Worm (Caenorhabditis elegans) whole organism, L3 larva: ENCODE measurements around the gene islo-1.

Experiments used
- R02D3.7 ChIP-seq: fragments of 150-350 bp; optimal IDR thresholded peaks from 2 replicates; lab custom pipeline; 2014; ENCODE audit warnings: missing biosample characterization, missing genetic modification characterization
- ZK546.5 ChIP-seq: sonication (generic microtip); optimal IDR thresholded peaks from 2 replicates; lab custom pipeline; 2017; ENCODE audit warnings: missing biosample characterization, missing genetic modification characterization
- ama-1 ChIP-seq: fragments of 150-350 bp; optimal IDR thresholded peaks from 2 replicates; lab custom pipeline; 2018
- ceh-28 ChIP-seq: fragments of 150-350 bp; optimal IDR thresholded peaks from 2 replicates; lab custom pipeline; 2014; ENCODE audit warnings: missing biosample characterization, missing genetic modification reagents, missing genetic modification characterization
- ceh-82 ChIP-seq: fragments of 150-350 bp; optimal IDR thresholded peaks from 2 replicates; lab custom pipeline; 2014; ENCODE audit warnings: missing biosample characterization, missing genetic modification characterization
- egl-27 ChIP-seq: sonication (generic microtip); optimal IDR thresholded peaks from 4 replicates; lab custom pipeline; 2017; ENCODE audit warnings: missing biosample characterization, missing genetic modification reagents, missing genetic modification characterization
- egl-5 ChIP-seq: fragments of 150-350 bp; optimal IDR thresholded peaks from 2 replicates; lab custom pipeline; 2017; ENCODE audit warnings: missing biosample characterization, missing genetic modification reagents, missing genetic modification characterization, inconsistent platforms
- elt-1 ChIP-seq: fragments of 150-350 bp; optimal IDR thresholded peaks from 2 replicates; lab custom pipeline; 2014; ENCODE audit warnings: missing biosample characterization, missing genetic modification characterization
- elt-2 ChIP-seq: sonication (generic microtip); optimal IDR thresholded peaks from 2 replicates; lab custom pipeline; 2016; ENCODE audit warnings: missing genetic modification reagents, mild to moderate bottlenecking, missing genetic modification characterization, missing compliant biosample characterization
- eor-1 ChIP-seq, 2 experiments: fragments of 150-350 bp; optimal IDR thresholded peaks; 2 replicates each; lab custom pipeline; 2014 to 2018; ENCODE audit warnings: missing biosample characterization in 2 of 2, missing genetic modification characterization in 2 of 2
- fkh-10 ChIP-seq: sonication (generic microtip); optimal IDR thresholded peaks from 2 replicates; lab custom pipeline; 2017; ENCODE audit warnings: missing biosample characterization, missing genetic modification reagents, missing genetic modification characterization
- fkh-2 ChIP-seq: fragments of 150-350 bp; optimal IDR thresholded peaks from 2 replicates; lab custom pipeline; 2014; ENCODE audit warnings: missing biosample characterization, missing genetic modification reagents, missing genetic modification characterization
- jun-1 ChIP-seq: fragments of 150-350 bp; optimal IDR thresholded peaks from 2 replicates; lab custom pipeline; 2014; ENCODE audit warnings: missing biosample characterization, missing genetic modification reagents, missing genetic modification characterization
- lin-15B ChIP-seq: fragments of 150-350 bp; optimal IDR thresholded peaks from 2 replicates; lab custom pipeline; 2014; ENCODE audit warnings: missing biosample characterization, missing genetic modification characterization
- lsy-12 ChIP-seq: sonication (generic microtip); optimal IDR thresholded peaks from 2 replicates; lab custom pipeline; 2016; ENCODE audit warnings: mild to moderate bottlenecking, missing genetic modification characterization, missing compliant biosample characterization
- mdl-1 ChIP-seq: fragments of 150-350 bp; optimal IDR thresholded peaks from 2 replicates; lab custom pipeline; 2014; ENCODE audit warnings: missing biosample characterization, missing genetic modification characterization
- mml-1 ChIP-seq: fragments of 150-350 bp; sonication (generic microtip); optimal IDR thresholded peaks from 3 replicates; lab custom pipeline; 2014; ENCODE audit warnings: missing biosample characterization, missing genetic modification characterization
- nhr-11 ChIP-seq: fragments of 150-350 bp; optimal IDR thresholded peaks from 2 replicates; lab custom pipeline; 2014; ENCODE audit warnings: missing biosample characterization, missing genetic modification characterization
- nhr-23 ChIP-seq: fragments of 150-350 bp; optimal IDR thresholded peaks from 2 replicates; lab custom pipeline; 2014; ENCODE audit warnings: missing biosample characterization, missing genetic modification reagents, missing genetic modification characterization
- nhr-237 ChIP-seq: fragments of 150-350 bp; optimal IDR thresholded peaks from 2 replicates; lab custom pipeline; 2014; ENCODE audit warnings: missing biosample characterization, missing genetic modification characterization
- nhr-43 ChIP-seq: sonication (generic microtip); optimal IDR thresholded peaks from 2 replicates; lab custom pipeline; 2016; ENCODE audit warnings: mild to moderate bottlenecking, missing genetic modification characterization, missing compliant biosample characterization; ENCODE audit not compliant: poor library complexity, severe bottlenecking
- nhr-67 ChIP-seq: fragments of 150-350 bp; optimal IDR thresholded peaks from 2 replicates; lab custom pipeline; 2014; ENCODE audit warnings: missing biosample characterization, missing genetic modification characterization
- nhr-76 ChIP-seq: fragments of 150-350 bp; sonication (generic microtip); optimal IDR thresholded peaks from 5 replicates; lab custom pipeline; 2014; ENCODE audit warnings: missing biosample characterization, missing genetic modification characterization
- nhr-77 ChIP-seq: fragments of 150-350 bp; optimal IDR thresholded peaks from 2 replicates; lab custom pipeline; 2014; ENCODE audit warnings: missing biosample characterization, missing genetic modification characterization
- pha-4 ChIP-seq: fragments of 150-350 bp; optimal IDR thresholded peaks from 2 replicates; lab custom pipeline; 2014; ENCODE audit warnings: missing biosample characterization, missing genetic modification reagents, missing genetic modification characterization
- pqm-1 ChIP-seq: fragments of 150-350 bp; optimal IDR thresholded peaks from 2 replicates; lab custom pipeline; 2017; ENCODE audit warnings: missing biosample characterization, missing genetic modification characterization, inconsistent platforms
- skn-1 ChIP-seq: fragments of 150-350 bp; optimal IDR thresholded peaks from 2 replicates; lab custom pipeline; 2014; ENCODE audit warnings: missing biosample characterization, missing genetic modification characterization
- snpc-4 ChIP-seq: fragments of 150-350 bp; optimal IDR thresholded peaks from 2 replicates; lab custom pipeline; 2014; ENCODE audit warnings: missing biosample characterization, missing genetic modification characterization
- tbx-2 ChIP-seq: sonication (generic microtip); optimal IDR thresholded peaks from 2 replicates; lab custom pipeline; 2016; ENCODE audit warnings: mild to moderate bottlenecking, missing genetic modification characterization, missing compliant biosample characterization
- zag-1 ChIP-seq: fragments of 150-350 bp; optimal IDR thresholded peaks from 2 replicates; lab custom pipeline; 2014; ENCODE audit warnings: missing biosample characterization, missing genetic modification characterization
- ztf-4 ChIP-seq: fragments of 150-350 bp; optimal IDR thresholded peaks from 2 replicates; lab custom pipeline; 2014; ENCODE audit warnings: missing biosample characterization, missing genetic modification characterization

The islo-1 gene

ce11 chrIV:8153163-8153562, 17.0 kb downstream of the islo-1 start:
- TF ChIP-seq ceh-28 (tag; lab: Kevin White, UChicago): no peak
- no peak for TF ChIP-seq fkh-2 (tag; lab: Kevin White, UChicago)
- no peak for TF ChIP-seq nhr-43 (tag; lab: Kevin White, UChicago)
- no peak for TF ChIP-seq nhr-67 (tag; lab: Kevin White, UChicago)
- TF ChIP-seq elt-2 (tag; lab: Kevin White, UChicago): no peak
- no peak for TF ChIP-seq nhr-11 (tag; lab: Kevin White, UChicago)
- no peak for TF ChIP-seq nhr-77 (tag; lab: Kevin White, UChicago)
- no peak for TF ChIP-seq snpc-4
- TF ChIP-seq egl-27: no peak
- TF ChIP-seq lsy-12 (tag; lab: Kevin White, UChicago): no peak
- no peak for TF ChIP-seq elt-1 (tag; lab: Kevin White, UChicago)
- TF ChIP-seq jun-1 (tag; lab: Kevin White, UChicago): no peak

- TF ChIP-seq nhr-237: no peak
- no peak for TF ChIP-seq fkh-2 (tag; lab: Kevin White, UChicago)
- peak; percentile 16 for TF ChIP-seq pqm-1 (tag; lab: Kevin White, UChicago)
Observed at ce11 chrIV:8154966-8155365, 18.8 kb downstream of the islo-1 start.

ce11 chrIV:8157161-8157560, 21.0 kb downstream of the islo-1 start, which contains the start of gene B0218.5:
Gene B0218.5 (minus strand): TSS chrIV:8157261.
- TF ChIP-seq mdl-1 (tag; lab: Kevin White, UChicago) (no peak), egl-5 (tag; lab: Kevin White, UChicago) (no peak)

- no peak for TF ChIP-seq jun-1 (tag; lab: Kevin White, UChicago)
- TF ChIP-seq R02D3.7: no peak
- no peak for TF ChIP-seq nhr-77 (tag; lab: Kevin White, UChicago)
- no peak for TF ChIP-seq lin-15B (tag; lab: Kevin White, UChicago)
- no peak for TF ChIP-seq zag-1
- TF ChIP-seq ztf-4 (tag; lab: Kevin White, UChicago): no peak
- TF ChIP-seq nhr-76 (tag; lab: Kevin White, UChicago): no peak
- no peak for TF ChIP-seq tbx-2 (tag; lab: Kevin White, UChicago)
- no peak for TF ChIP-seq mml-1 (tag; lab: Kevin White, UChicago)
- TF ChIP-seq eor-1 (tag; optimal IDR thresholded peaks at IDR 0.05; lab: Kevin White, UChicago): no peak
- TF ChIP-seq, all 47 proteins: peak for 0
Observed at ce11 chrIV:8159087-8159486, 22.9 kb downstream of the islo-1 start, which contains the start of gene faah-1. Gene faah-1 (plus strand): TSS chrIV:8159387.

ce11 chrIV:8159995-8160394, 23.8 kb downstream of the islo-1 start:
- TF ChIP-seq egl-27 (no peak), elt-2 (tag; lab: Kevin White, UChicago) (peak; percentile 59)

- no peak for TF ChIP-seq skn-1
- TF ChIP-seq nhr-43 (tag; lab: Kevin White, UChicago): no peak
- peak; percentile 66 for TF ChIP-seq elt-2 (tag; lab: Kevin White, UChicago)
- TF ChIP-seq pqm-1 (tag; lab: Kevin White, UChicago): peak; percentile 59
- TF ChIP-seq nhr-11 (tag; lab: Kevin White, UChicago): no peak
- no peak for TF ChIP-seq mdl-1 (tag; lab: Kevin White, UChicago)
- no peak for TF ChIP-seq ZK546.5 (tag; lab: Kevin White, UChicago)
- no peak for TF ChIP-seq fkh-2 (tag; lab: Kevin White, UChicago)
- no peak for TF ChIP-seq ama-1
Observed at ce11 chrIV:8161774-8162173, 25.6 kb downstream of the islo-1 start.

- peak; percentile 90 for TF ChIP-seq elt-2 (tag; lab: Kevin White, UChicago)
- no peak for TF ChIP-seq fkh-10 (GFP tag; lab: Kevin White, UChicago)
- TF ChIP-seq fkh-2 (tag; lab: Kevin White, UChicago): no peak
- no peak for TF ChIP-seq egl-27
- no peak for TF ChIP-seq ceh-82 (tag; lab: Kevin White, UChicago)
- TF ChIP-seq ztf-4 (tag; lab: Kevin White, UChicago): no peak
- peak; percentile 88 for TF ChIP-seq pqm-1 (tag; lab: Kevin White, UChicago)
- no peak for TF ChIP-seq nhr-23 (tag; lab: Kevin White, UChicago)
- TF ChIP-seq pha-4 (tag; lab: Kevin White, UChicago): peak; percentile 22
- peak; percentile 47 for TF ChIP-seq jun-1 (tag; lab: Kevin White, UChicago)
- TF ChIP-seq, all 47 proteins: peak for 4
Observed at ce11 chrIV:8163687-8164086, 27.5 kb downstream of the islo-1 start, which contains the start of gene clec-51. Gene clec-51 (minus strand): TSS chrIV:8163800.
